Worm (Caenorhabditis elegans) whole organism, L2 larva: ENCODE results near the gene srw-8.

Source experiments
- Y55F3AM.14 ChIP-seq: fragments of 200-800 bp; sonication (Bioruptor generic); optimal IDR thresholded peaks from 2 replicates; lab custom pipeline; 2018; ENCODE audit warnings: mild to moderate bottlenecking, missing genetic modification characterization, missing compliant biosample characterization
- blmp-1 ChIP-seq: sonication (generic microtip); optimal IDR thresholded peaks from 2 replicates; lab custom pipeline; 2017; ENCODE audit warnings: missing genetic modification characterization, mild to moderate bottlenecking, missing compliant biosample characterization, antibody characterized with exemption, moderate library complexity; ENCODE audit not compliant: insufficient read depth
- lin-13 ChIP-seq: fragments of 150-350 bp; optimal IDR thresholded peaks from 2 replicates; lab custom pipeline; 2014; ENCODE audit warnings: missing biosample characterization, missing genetic modification reagents, missing genetic modification characterization
- zag-1 ChIP-seq: fragments of 150-350 bp; optimal IDR thresholded peaks from 2 replicates; lab custom pipeline; 2014; ENCODE audit warnings: missing biosample characterization, missing genetic modification characterization

DNA sequence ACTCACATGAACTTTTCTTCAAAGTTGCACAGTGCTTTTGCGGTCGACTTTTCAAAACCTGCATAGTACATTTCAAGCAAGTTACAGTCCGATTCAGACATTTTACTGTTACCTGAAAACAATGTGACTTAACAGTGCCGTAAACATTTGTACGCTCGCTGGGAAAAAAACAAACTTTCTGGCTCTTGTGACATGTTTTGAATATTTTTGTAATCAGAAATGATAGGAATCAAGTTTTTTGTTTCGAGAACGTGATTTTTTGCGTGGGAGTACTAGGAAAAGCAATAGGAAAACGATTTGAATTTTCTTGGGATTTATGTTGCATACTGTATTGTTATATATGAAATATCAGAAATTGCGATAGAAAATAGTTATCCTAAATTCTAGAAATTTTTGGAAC is 38.0 kb downstream of the srw-8 start, which contains the start of gene srw-120:
- TF ChIP-seq zag-1 (tag; lab: Kevin White, UChicago) (no peak), lin-13 (no peak), Y55F3AM.14 (GFP tag; lab: Kevin White, UChicago) (no peak), blmp-1 (tag; lab: Kevin White, UChicago) (no peak)
